Fruit fly (Drosophila melanogaster): ENCODE results near the gene CG46306.

- TF ChIP-seq psq (optimal IDR thresholded peaks at IDR 0.05) (no peak), Sin3A (optimal IDR thresholded peaks at IDR 0.05) (no peak), insv (optimal IDR thresholded peaks at IDR 0.05) (no peak), Myc (optimal IDR thresholded peaks at IDR 0.05) (no peak), ttk (optimal IDR thresholded peaks at IDR 0.05) (no peak), h (optimal IDR thresholded peaks at IDR 0.05) (no peak)
Measured at dm6 chrX:16881015-16881414, 45.7 kb upstream of the CG46306 start, which contains the start of gene CG4872.
